ENCODE assay signal across 4 worm cellular contexts in genomic region chrIII:6551187-6552058, ce11.
TF ChIP-seq lines count a peak whose summit lies in the region.
"Not testable (repeated sequence)": the region's sequence is repeated elsewhere in the genome, so short reads cannot be mapped to it uniquely, and the experiment has no call there.

Gene C09E7.7, minus strand, starts transcription at chrIII:6551243.

TF ChIP-seq in whole organism, L2 larva, 48 proteins besides CTCF, POLR2A, EP300 and RAD21:
- TF ChIP-seq nhr-129 (tag; optimal IDR thresholded peaks at IDR 0.05; lab: Kevin White, UChicago) (peak; percentile 43), lin-13 (GFP tag; optimal IDR thresholded peaks at IDR 0.05; lab: Kevin White, UChicago) (peak; percentile 50), F13H6.1 (tag; optimal IDR thresholded peaks at IDR 0.05; lab: Kevin White, UChicago) (peak; percentile 55), nhr-21 (tag; optimal IDR thresholded peaks at IDR 0.05; lab: Kevin White, UChicago) (peak; percentile 24), nhr-25 (tag; optimal IDR thresholded peaks at IDR 0.05; lab: Kevin White, UChicago) (peak; percentile 29), fos-1 (tag; optimal IDR thresholded peaks at IDR 0.05; lab: Kevin White, UChicago) (peak; percentile 16), crh-2 (tag; optimal IDR thresholded peaks at IDR 0.05; lab: Kevin White, UChicago) (peak; percentile 18), zag-1 (tag; optimal IDR thresholded peaks at IDR 0.05; lab: Kevin White, UChicago) (peak; percentile 7), lin-11 (tag; optimal IDR thresholded peaks at IDR 0.05; lab: Kevin White, UChicago) (peak; percentile 31), lsy-2 (tag; optimal IDR thresholded peaks at IDR 0.05; lab: Kevin White, UChicago) (peak; percentile 45 to 48), unc-55 (GFP tag; optimal IDR thresholded peaks at IDR 0.05; lab: Kevin White, UChicago) (peak; percentile 48), gmeb-1 (tag; optimal IDR thresholded peaks at IDR 0.05; lab: Kevin White, UChicago) (peak; percentile 42), sma-3 (GFP tag; optimal IDR thresholded peaks at IDR 0.05; lab: Kevin White, UChicago) (peak; percentile 72), C34F6.9 (tag; optimal IDR thresholded peaks at IDR 0.05; lab: Kevin White, UChicago) (peak; percentile 57), sma-9 (GFP tag; optimal IDR thresholded peaks at IDR 0.05; lab: Kevin White, UChicago) (peak; percentile 60)
- not testable (repeated sequence) for TF ChIP-seq sma-9 (tag; optimal IDR thresholded peaks at IDR 0.05; lab: Kevin White, UChicago)

TF ChIP-seq in whole organism, L4 larva, 104 proteins besides CTCF, POLR2A, EP300 and RAD21 (continues in another document):
- peak; percentile 76 for TF ChIP-seq lin-38 (GFP tag; IDR thresholded peaks at IDR 0.05; lab: Robert Waterston, UW)
- TF ChIP-seq hlh-11 (tag; optimal IDR thresholded peaks at IDR 0.05; lab: Kevin White, UChicago), result peak; percentile 69
- TF ChIP-seq zfp-3 (GFP tag; conservative IDR thresholded peaks at IDR 0.05; lab: Robert Waterston, UW), result peak; percentile 42; the same call in 1 of the 2 replicates
- peak; percentile 49 for TF ChIP-seq unc-130 (GFP tag; optimal IDR thresholded peaks at IDR 0.05; lab: Kevin White, UChicago)
- TF ChIP-seq lin-13 (GFP tag; optimal IDR thresholded peaks at IDR 0.05; lab: Kevin White, UChicago), result peak; percentile 6
- TF ChIP-seq ctbp-1 (GFP tag; IDR thresholded peaks at IDR 0.05; lab: Robert Waterston, UW), result peak; percentile 71; the same call in 1 of the 2 replicates
- peak; percentile 7 for TF ChIP-seq dve-1 (tag; optimal IDR thresholded peaks at IDR 0.05; lab: Kevin White, UChicago; ENCODE audit: insufficient read depth)
- 0 out of 2 replicates have a peak, but pooled peaks have one; percentile 26 for TF ChIP-seq saeg-2 (GFP tag; IDR thresholded peaks at IDR 0.05; lab: Robert Waterston, UW)
- TF ChIP-seq dpl-1 (GFP tag; optimal IDR thresholded peaks at IDR 0.05; lab: Kevin White, UChicago), result peak; percentile 48
- TF ChIP-seq tra-1 (GFP tag; IDR thresholded peaks at IDR 0.05; lab: Robert Waterston, UW), result peak; percentile 55; the same call in 1 of the 2 replicates
- TF ChIP-seq D1046.2 (GFP tag; IDR thresholded peaks at IDR 0.05; lab: Robert Waterston, UW), result peak; percentile 54; the same call in 1 of the 2 replicates
- peak in 1 of 2 experiments; percentile 38 for TF ChIP-seq mdl-1 (tag; optimal IDR thresholded peaks at IDR 0.05; lab: Kevin White, UChicago)
- TF ChIP-seq aha-1 (tag; lab: Kevin White, UChicago), result peak; percentile 95
- peak; percentile 85 for TF ChIP-seq nhr-42 (GFP tag; IDR thresholded peaks at IDR 0.05; lab: Robert Waterston, UW)
- TF ChIP-seq pha-4 (GFP tag; IDR thresholded peaks at IDR 0.05; lab: Robert Waterston, UW), result peak; percentile 55; the same call in 1 of the 2 replicates
- TF ChIP-seq pha-4 (tag; optimal IDR thresholded peaks at IDR 0.05; lab: Kevin White, UChicago), result peak; percentile 22
- peak; percentile 56 for TF ChIP-seq nhr-48 (tag; optimal IDR thresholded peaks at IDR 0.05; lab: Kevin White, UChicago)
- TF ChIP-seq daf-16 (GFP tag; optimal IDR thresholded peaks at IDR 0.05; lab: Kevin White, UChicago), result peak in 1 of 2 experiments; percentile 25
- peak; percentile 37 for TF ChIP-seq daf-16 (tag; optimal IDR thresholded peaks at IDR 0.05; lab: Kevin White, UChicago)
- peak; percentile 61 for TF ChIP-seq rbr-2 (tag; optimal IDR thresholded peaks at IDR 0.05; lab: Kevin White, UChicago)
- peak in 1 of 2 experiments; percentile 51 for TF ChIP-seq hif-1 (tag; optimal IDR thresholded peaks at IDR 0.05; lab: Kevin White, UChicago)
- peak; percentile 15; the same call in 1 of the 2 replicates for TF ChIP-seq mxl-2 (GFP tag; conservative IDR thresholded peaks at IDR 0.05; lab: Robert Waterston, UW)
- peak; percentile 10 for TF ChIP-seq zfp-2 (tag; optimal IDR thresholded peaks at IDR 0.05; lab: Kevin White, UChicago)

TF ChIP-seq in whole organism, late embryonic, 69 proteins besides CTCF, POLR2A, EP300 and RAD21 (continues in another document):
- TF ChIP-seq ceh-31 (tag; optimal IDR thresholded peaks at IDR 0.05; lab: Kevin White, UChicago), result peak; percentile 97
- TF ChIP-seq npax-4 (tag; optimal IDR thresholded peaks at IDR 0.05; lab: Kevin White, UChicago), result peak; percentile 4
- peak; percentile 87 for TF ChIP-seq ceh-14 (tag; optimal IDR thresholded peaks at IDR 0.05; lab: Kevin White, UChicago)
- peak; percentile 72 for TF ChIP-seq tbx-7 (tag; optimal IDR thresholded peaks at IDR 0.05; lab: Kevin White, UChicago)
- peak; percentile 11 for TF ChIP-seq nhr-232 (tag; optimal IDR thresholded peaks at IDR 0.05; lab: Kevin White, UChicago)
- peak; percentile 62 for TF ChIP-seq pqm-1 (tag; optimal IDR thresholded peaks at IDR 0.05; lab: Kevin White, UChicago)
- peak; percentile 72 for TF ChIP-seq hlh-6 (tag; optimal IDR thresholded peaks at IDR 0.05; lab: Kevin White, UChicago)
- TF ChIP-seq ceh-6 (GFP tag; optimal IDR thresholded peaks at IDR 0.05; lab: Kevin White, UChicago), result peak; percentile 9
- peak; percentile 12 for TF ChIP-seq gmeb-2 (tag; optimal IDR thresholded peaks at IDR 0.05; lab: Kevin White, UChicago)
- TF ChIP-seq ets-4 (tag; optimal IDR thresholded peaks at IDR 0.05; lab: Kevin White, UChicago), result peak; percentile 74
- TF ChIP-seq sox-2 (GFP tag; IDR thresholded peaks at IDR 0.05; lab: Robert Waterston, UW), result 0 out of 2 replicates have a peak, but pooled peaks have one; percentile 38
- TF ChIP-seq ceh-2 (tag; optimal IDR thresholded peaks at IDR 0.05; lab: Kevin White, UChicago), result peak; percentile 85
- peak; percentile 45 for TF ChIP-seq sdc-2 (tag; optimal IDR thresholded peaks at IDR 0.05; lab: Kevin White, UChicago)
- peak; percentile 80 for TF ChIP-seq ceh-34 (tag; optimal IDR thresholded peaks at IDR 0.05; lab: Kevin White, UChicago)
- TF ChIP-seq lim-6 (tag; optimal IDR thresholded peaks at IDR 0.05; lab: Kevin White, UChicago), result peak; percentile 67
- TF ChIP-seq syd-9 (tag; optimal IDR thresholded peaks at IDR 0.05; lab: Kevin White, UChicago), result peak; percentile 37
- peak; percentile 92 for TF ChIP-seq mec-3 (tag; optimal IDR thresholded peaks at IDR 0.05; lab: Kevin White, UChicago; ENCODE audit: borderline replicate concordance)
- peak; percentile 69 for TF ChIP-seq hlh-8 (tag; optimal IDR thresholded peaks at IDR 0.05; lab: Kevin White, UChicago)
- TF ChIP-seq F13H6.1 (tag; optimal IDR thresholded peaks at IDR 0.05; lab: Kevin White, UChicago), result peak; percentile 75
- peak; percentile 59 for TF ChIP-seq elt-2 (tag; optimal IDR thresholded peaks at IDR 0.05; lab: Kevin White, UChicago)
- TF ChIP-seq C08G9.2 (tag; optimal IDR thresholded peaks at IDR 0.05; lab: Kevin White, UChicago), result peak; percentile 90
- peak; percentile 49 for TF ChIP-seq pha-2 (tag; optimal IDR thresholded peaks at IDR 0.05; lab: Kevin White, UChicago)
- peak; percentile 66 for TF ChIP-seq pag-3 (tag; optimal IDR thresholded peaks at IDR 0.05; lab: Kevin White, UChicago; ENCODE audit: borderline replicate concordance)
- TF ChIP-seq ztf-16 (tag; optimal IDR thresholded peaks at IDR 0.05; lab: Kevin White, UChicago), result peak; percentile 54
- peak; percentile 12 for TF ChIP-seq unc-86 (tag; optimal IDR thresholded peaks at IDR 0.05; lab: Kevin White, UChicago)
- TF ChIP-seq rnt-1 (tag; optimal IDR thresholded peaks at IDR 0.05; lab: Kevin White, UChicago), result peak; percentile 87

TF ChIP-seq in whole organism, mixed stage, embryonic, 35 proteins besides CTCF, POLR2A, EP300 and RAD21:
- peak; percentile 35 for TF ChIP-seq drap-1 (GFP tag; optimal IDR thresholded peaks at IDR 0.05; lab: Kevin White, UChicago)
- peak; percentile 13 for TF ChIP-seq sem-2 (GFP tag; optimal IDR thresholded peaks at IDR 0.05; lab: Kevin White, UChicago)
- TF ChIP-seq lin-13 (tag; optimal IDR thresholded peaks at IDR 0.05; lab: Kevin White, UChicago), result peak; percentile 40
- peak; percentile 67 for TF ChIP-seq sptf-1 (tag; optimal IDR thresholded peaks at IDR 0.05; lab: Kevin White, UChicago)
- peak; percentile 27 for TF ChIP-seq ces-1 (GFP tag; optimal IDR thresholded peaks at IDR 0.05; lab: Kevin White, UChicago)
- TF ChIP-seq cnd-1 (tag; optimal IDR thresholded peaks at IDR 0.05; lab: Kevin White, UChicago), result peak; percentile 47
- peak; percentile 38 for TF ChIP-seq mls-2 (tag; optimal IDR thresholded peaks at IDR 0.05; lab: Kevin White, UChicago)
